Worm (Caenorhabditis elegans): ENCODE data around the gene srh-31.

- TF ChIP-seq nhr-232 (tag; optimal IDR thresholded peaks at IDR 0.05) (no peak), ceh-9 (tag; optimal IDR thresholded peaks at IDR 0.05) (no peak), F13H6.1 (tag; optimal IDR thresholded peaks at IDR 0.05) (no peak), nhr-11 (tag; optimal IDR thresholded peaks at IDR 0.05) (no peak), ceh-45 (GFP tag; IDR thresholded peaks at IDR 0.05) (no peak), dve-1 (tag; optimal IDR thresholded peaks at IDR 0.05) (no peak), gmeb-2 (tag; optimal IDR thresholded peaks at IDR 0.05) (no peak), sox-4 (tag; optimal IDR thresholded peaks at IDR 0.05) (no peak), elt-2 (tag; optimal IDR thresholded peaks at IDR 0.05) (no peak), ceh-48 (tag; optimal IDR thresholded peaks at IDR 0.05) (no peak), hlh-15 (tag; optimal IDR thresholded peaks at IDR 0.05) (no peak), rnt-1 (tag; optimal IDR thresholded peaks at IDR 0.05) (no peak)
Measured at ce11 chrV:17718647-17719046, 11.5 kb downstream of the srh-31 start, which contains the start of gene str-77.

All from whole organism, late embryonic.